Worm (Caenorhabditis elegans): Measurements from ENCODE around the gene srv-5.
A peak's percentile ranks its signal among the peaks of the same experiment; 100 is the strongest.

The srv-5 gene

ce11 chrX:4255366-4255765 is 3.2 kb downstream of the srv-5 start:
- TF ChIP-seq F44E2.7 (GFP tag; IDR thresholded peaks at IDR 0.05) (no peak), unc-62 (GFP tag; optimal IDR thresholded peaks at IDR 0.05 in 1 of 2) (peak in 1 of 2 experiments; percentile 64), unc-62 (tag; optimal IDR thresholded peaks at IDR 0.05) (no peak), gei-8 (GFP tag; optimal IDR thresholded peaks at IDR 0.05) (no peak), lin-1 (GFP tag; IDR thresholded peaks at IDR 0.05) (no peak), T26A8.4 (GFP tag; IDR thresholded peaks at IDR 0.05) (no peak), set-16 (GFP tag; IDR thresholded peaks at IDR 0.05) (peak; percentile 81), D1046.2 (GFP tag; IDR thresholded peaks at IDR 0.05) (0 out of 2 replicates have a peak, but pooled peaks have one; percentile 27)

DNA sequence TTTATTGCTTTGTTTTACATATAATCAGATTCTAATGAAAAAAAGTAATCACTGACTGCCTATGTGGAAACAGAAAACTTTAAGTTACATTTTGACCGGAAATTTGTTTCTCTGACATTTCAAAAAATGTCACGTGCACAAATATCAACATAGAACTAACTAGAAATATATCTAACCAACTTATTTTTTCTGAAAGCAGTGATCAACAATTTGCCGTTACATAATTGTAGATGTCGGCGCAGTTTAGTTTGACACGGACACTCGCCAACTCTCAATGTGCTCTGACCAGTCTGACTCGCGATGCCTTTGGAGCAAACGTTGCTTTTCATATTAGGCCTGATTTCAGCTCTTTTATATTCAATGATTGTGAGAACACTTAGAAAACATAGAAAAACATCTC is 4.6 kb downstream of the srv-5 start, which contains the start of gene srv-6:
TSS of gene srv-6 (plus strand) at position 301 of the 400 bp plus-strand sequence.
- TF ChIP-seq F44E2.7 (GFP tag; IDR thresholded peaks at IDR 0.05): no peak
- no peak for TF ChIP-seq pha-4 (GFP tag; IDR thresholded peaks at IDR 0.05)
- no peak for TF ChIP-seq pha-4 (tag; optimal IDR thresholded peaks at IDR 0.05)
- no peak for TF ChIP-seq mes-2 (tag; optimal IDR thresholded peaks at IDR 0.05; ENCODE audit: poor library complexity, severe bottlenecking)
- no peak for TF ChIP-seq ceh-62 (tag; optimal IDR thresholded peaks at IDR 0.05)
- no peak for TF ChIP-seq nhr-111 (GFP tag; optimal IDR thresholded peaks at IDR 0.05)

- no peak for TF ChIP-seq jun-1 (tag; optimal IDR thresholded peaks at IDR 0.05)
- no peak for TF ChIP-seq spr-1 (tag; optimal IDR thresholded peaks at IDR 0.05)
- no peak for TF ChIP-seq zip-11 (GFP tag; IDR thresholded peaks at IDR 0.05)
- TF ChIP-seq ceh-62 (tag; optimal IDR thresholded peaks at IDR 0.05): no peak
- TF ChIP-seq ZK337.2 (GFP tag; IDR thresholded peaks at IDR 0.05): no peak
- no peak for TF ChIP-seq unc-39 (tag; optimal IDR thresholded peaks at IDR 0.05)
- no peak for TF ChIP-seq ztf-11 (tag; optimal IDR thresholded peaks at IDR 0.05)
- TF ChIP-seq duxl-1 (tag; optimal IDR thresholded peaks at IDR 0.05; ENCODE audit: poor library complexity): no peak
- no peak for TF ChIP-seq daf-19 (GFP tag; conservative IDR thresholded peaks at IDR 0.05)
- TF ChIP-seq lin-39 (tag; optimal IDR thresholded peaks at IDR 0.05): no peak
- no peak for TF ChIP-seq unc-130 (GFP tag; optimal IDR thresholded peaks at IDR 0.05)
- no peak for TF ChIP-seq F26F4.8 (GFP tag; conservative IDR thresholded peaks at IDR 0.05)
- no peak for TF ChIP-seq nhr-10 (tag; optimal IDR thresholded peaks at IDR 0.05)
- TF ChIP-seq T20F7.1 (GFP tag; optimal IDR thresholded peaks at IDR 0.05): no peak
- TF ChIP-seq aly-2 (tag; optimal IDR thresholded peaks at IDR 0.05): no peak
- no peak for TF ChIP-seq madf-5 (GFP tag; IDR thresholded peaks at IDR 0.05)
- TF ChIP-seq mes-2 (tag; optimal IDR thresholded peaks at IDR 0.05; ENCODE audit: poor library complexity, severe bottlenecking): peak; percentile 59
- TF ChIP-seq madf-9 (GFP tag; conservative IDR thresholded peaks at IDR 0.05): no peak
- TF ChIP-seq lin-38 (GFP tag; IDR thresholded peaks at IDR 0.05): no peak
- TF ChIP-seq mdt-29 (GFP tag; IDR thresholded peaks at IDR 0.05): no peak
- no peak for TF ChIP-seq lir-3 (tag; optimal IDR thresholded peaks at IDR 0.05)
- peak; percentile 85 for TF ChIP-seq nhr-48 (tag; optimal IDR thresholded peaks at IDR 0.05)
- peak; percentile 27 for TF ChIP-seq nhr-28 (tag; optimal IDR thresholded peaks at IDR 0.05)
- no peak for TF ChIP-seq ZK546.5 (tag; optimal IDR thresholded peaks at IDR 0.05)
- TF ChIP-seq tag-97 (GFP tag; IDR thresholded peaks at IDR 0.05): no peak
- TF ChIP-seq arid-1 (GFP tag; conservative IDR thresholded peaks at IDR 0.05): no peak
- no peak for TF ChIP-seq ceh-20 (GFP tag; IDR thresholded peaks at IDR 0.05)
- TF ChIP-seq php-3 (GFP tag; IDR thresholded peaks at IDR 0.05): no peak
- no peak for TF ChIP-seq set-16 (GFP tag; IDR thresholded peaks at IDR 0.05)
- peak; percentile 34 for TF ChIP-seq nhr-6 (tag; optimal IDR thresholded peaks at IDR 0.05)
- peak; percentile 76 for TF ChIP-seq hmg-1.1 (GFP tag; IDR thresholded peaks at IDR 0.05)
- no peak for TF ChIP-seq mdl-1 (tag; optimal IDR thresholded peaks at IDR 0.05)
- 0 out of 2 replicates have a peak, but pooled peaks have one; percentile 42 for TF ChIP-seq nhr-42 (GFP tag; IDR thresholded peaks at IDR 0.05)
- no peak for TF ChIP-seq Y5F2A.4 (GFP tag; optimal IDR thresholded peaks at IDR 0.05)
- no peak for TF ChIP-seq dmd-9 (GFP tag; IDR thresholded peaks at IDR 0.05)
- TF ChIP-seq dmd-6 (GFP tag; IDR thresholded peaks at IDR 0.05): peak; percentile 60
- TF ChIP-seq nhr-41 (GFP tag; IDR thresholded peaks at IDR 0.05): no peak
- no peak for TF ChIP-seq snpc-4 (tag; optimal IDR thresholded peaks at IDR 0.05)
- peak; percentile 45 for TF ChIP-seq rbr-2 (tag; optimal IDR thresholded peaks at IDR 0.05)
These were observed 8.2 kb downstream of the srv-5 start, which contains the start of gene C52B9.4 for ce11 chrX:4260297-4260696. C52B9.4 (plus strand) TSS chrX:4260652.

Measured in whole organism, L4 larva.